Worm (Caenorhabditis elegans) whole organism, late embryonic: ENCODE data around the gene ZC53.1.

Experiments
- C08G9.2 ChIP-seq: sonication (generic microtip); optimal IDR thresholded peaks from 2 replicates; lab custom pipeline; 2016; ENCODE audit warnings: mild to moderate bottlenecking, missing genetic modification characterization, moderate library complexity, missing compliant biosample characterization
- Y22D7AL.16 ChIP-seq: sonication (generic microtip); optimal IDR thresholded peaks from 2 replicates; lab custom pipeline; 2016; ENCODE audit warnings: missing genetic modification characterization, missing compliant biosample characterization
- ahr-1 ChIP-seq: sonication (generic microtip); optimal IDR thresholded peaks from 2 replicates; lab custom pipeline; 2016; ENCODE audit warnings: missing genetic modification characterization, missing compliant biosample characterization
- ceh-18 ChIP-seq: sonication (generic microtip); optimal IDR thresholded peaks from 2 replicates; lab custom pipeline; 2016; ENCODE audit warnings: missing genetic modification characterization, missing compliant biosample characterization
- ceh-19 ChIP-seq: fragments of 200-800 bp; sonication (Bioruptor generic); optimal IDR thresholded peaks from 2 replicates; lab custom pipeline; 2018; ENCODE audit warnings: mild to moderate bottlenecking, missing genetic modification characterization, missing compliant biosample characterization
- ceh-30 ChIP-seq: fragments of 150-350 bp; optimal IDR thresholded peaks from 2 replicates; lab custom pipeline; 2014; ENCODE audit warnings: missing biosample characterization, missing genetic modification characterization
- ceh-31 ChIP-seq: sonication (generic microtip); optimal IDR thresholded peaks from 2 replicates; lab custom pipeline; 2016; ENCODE audit warnings: missing genetic modification characterization, missing compliant biosample characterization
- ceh-48 ChIP-seq: sonication (generic microtip); optimal IDR thresholded peaks from 2 replicates; lab custom pipeline; 2016; ENCODE audit warnings: missing genetic modification characterization, inconsistent platforms, missing compliant biosample characterization
- dmd-4 ChIP-seq: sonication (generic microtip); optimal IDR thresholded peaks from 2 replicates; lab custom pipeline; 2016; ENCODE audit warnings: borderline replicate concordance, missing genetic modification characterization, missing compliant biosample characterization
- dve-1 ChIP-seq: sonication (generic microtip); optimal IDR thresholded peaks from 2 replicates; lab custom pipeline; 2017; ENCODE audit warnings: antibody characterized with exemption, mild to moderate bottlenecking, missing genetic modification characterization, missing compliant biosample characterization
- elt-2 ChIP-seq: sonication (generic microtip); optimal IDR thresholded peaks from 2 replicates; lab custom pipeline; 2016; ENCODE audit warnings: missing genetic modification reagents, missing genetic modification characterization, missing compliant biosample characterization
- ets-4 ChIP-seq: sonication (generic microtip); optimal IDR thresholded peaks from 2 replicates; lab custom pipeline; 2016; ENCODE audit warnings: missing genetic modification characterization, missing compliant biosample characterization
- eyg-1 ChIP-seq: sonication (generic microtip); optimal IDR thresholded peaks from 2 replicates; lab custom pipeline; 2016; ENCODE audit warnings: missing genotype, missing genetic modification characterization, missing compliant biosample characterization
- fax-1 ChIP-seq: sonication (generic microtip); optimal IDR thresholded peaks from 2 replicates; lab custom pipeline; 2016; ENCODE audit warnings: missing genotype, missing genetic modification characterization, missing compliant biosample characterization
- fkh-6 ChIP-seq: sonication (generic microtip); optimal IDR thresholded peaks from 2 replicates; lab custom pipeline; 2016; ENCODE audit warnings: missing genetic modification characterization, missing compliant biosample characterization
- hlh-15 ChIP-seq: sonication (generic microtip); optimal IDR thresholded peaks from 2 replicates; lab custom pipeline; 2016; ENCODE audit warnings: missing genetic modification characterization, missing compliant biosample characterization
- hlh-6 ChIP-seq: sonication (generic microtip); optimal IDR thresholded peaks from 2 replicates; lab custom pipeline; 2016; ENCODE audit warnings: missing genotype, missing genetic modification characterization, missing compliant biosample characterization
- lim-6 ChIP-seq: sonication (generic microtip); optimal IDR thresholded peaks from 2 replicates; lab custom pipeline; 2016; ENCODE audit warnings: missing genetic modification characterization, missing compliant biosample characterization
- nhr-11 ChIP-seq: fragments of 150-350 bp; optimal IDR thresholded peaks from 2 replicates; lab custom pipeline; 2014; ENCODE audit warnings: missing biosample characterization, missing genetic modification characterization
- npax-4 ChIP-seq: sonication (generic microtip); optimal IDR thresholded peaks from 2 replicates; lab custom pipeline; 2016; ENCODE audit warnings: missing genetic modification characterization, missing compliant biosample characterization
- odd-2 ChIP-seq: sonication (generic microtip); optimal IDR thresholded peaks from 2 replicates; lab custom pipeline; 2017; ENCODE audit warnings: antibody characterized with exemption, mild to moderate bottlenecking, missing genetic modification characterization, missing compliant biosample characterization
- pag-3 ChIP-seq: sonication (generic microtip); optimal IDR thresholded peaks from 2 replicates; lab custom pipeline; 2016; ENCODE audit warnings: missing compliant biosample characterization, missing genetic modification characterization, borderline replicate concordance
- pat-9 ChIP-seq: fragments of 200-800 bp; sonication (Bioruptor generic); optimal IDR thresholded peaks from 2 replicates; lab custom pipeline; 2018; ENCODE audit warnings: mild to moderate bottlenecking, missing genetic modification characterization, moderate library complexity, missing compliant biosample characterization
- pax-1 ChIP-seq: fragments of 150-350 bp; optimal IDR thresholded peaks from 2 replicates; lab custom pipeline; 2014; ENCODE audit warnings: missing biosample characterization, missing genetic modification characterization
- pha-4 ChIP-seq: fragments of 150-350 bp; optimal IDR thresholded peaks from 2 replicates; lab custom pipeline; 2018; ENCODE audit warnings: missing biosample characterization, missing genetic modification reagents, missing genetic modification characterization
- pqm-1 ChIP-seq: sonication (generic microtip); optimal IDR thresholded peaks from 2 replicates; lab custom pipeline; 2016; ENCODE audit warnings: missing genetic modification characterization, missing compliant biosample characterization
- pros-1 ChIP-seq: fragments of 150-350 bp; optimal IDR thresholded peaks from 2 replicates; lab custom pipeline; 2014; ENCODE audit warnings: missing biosample characterization, missing genetic modification reagents, missing genetic modification characterization
- rnt-1 ChIP-seq: sonication (generic microtip); optimal IDR thresholded peaks from 2 replicates; lab custom pipeline; 2016; ENCODE audit warnings: missing genetic modification characterization, missing compliant biosample characterization
- sdc-2 ChIP-seq: sonication (generic microtip); optimal IDR thresholded peaks from 2 replicates; lab custom pipeline; 2016; ENCODE audit warnings: missing genotype, missing genetic modification characterization, missing compliant biosample characterization
- syd-9 ChIP-seq: sonication (generic microtip); optimal IDR thresholded peaks from 2 replicates; lab custom pipeline; 2016; ENCODE audit warnings: mild to moderate bottlenecking, missing genetic modification characterization, moderate library complexity, missing compliant biosample characterization
- tbx-2 ChIP-seq: sonication (generic microtip); optimal IDR thresholded peaks from 2 replicates; lab custom pipeline; 2016; ENCODE audit warnings: missing genetic modification characterization, missing compliant biosample characterization
- tbx-7 ChIP-seq: sonication (generic microtip); optimal IDR thresholded peaks from 2 replicates; lab custom pipeline; 2016; ENCODE audit warnings: missing genotype, missing genetic modification characterization, missing compliant biosample characterization
- ttx-3 ChIP-seq: sonication (generic microtip); optimal IDR thresholded peaks from 2 replicates; lab custom pipeline; 2016; ENCODE audit warnings: missing genetic modification reagents, missing genetic modification characterization, missing compliant biosample characterization
- unc-42 ChIP-seq: sonication (generic microtip); optimal IDR thresholded peaks from 2 replicates; lab custom pipeline; 2016; ENCODE audit warnings: missing genotype, missing genetic modification characterization, missing compliant biosample characterization
- zip-5 ChIP-seq: sonication (generic microtip); optimal IDR thresholded peaks from 2 replicates; lab custom pipeline; 2016; ENCODE audit warnings: missing genetic modification characterization, missing compliant biosample characterization

ZC53.1 gene

DNA sequence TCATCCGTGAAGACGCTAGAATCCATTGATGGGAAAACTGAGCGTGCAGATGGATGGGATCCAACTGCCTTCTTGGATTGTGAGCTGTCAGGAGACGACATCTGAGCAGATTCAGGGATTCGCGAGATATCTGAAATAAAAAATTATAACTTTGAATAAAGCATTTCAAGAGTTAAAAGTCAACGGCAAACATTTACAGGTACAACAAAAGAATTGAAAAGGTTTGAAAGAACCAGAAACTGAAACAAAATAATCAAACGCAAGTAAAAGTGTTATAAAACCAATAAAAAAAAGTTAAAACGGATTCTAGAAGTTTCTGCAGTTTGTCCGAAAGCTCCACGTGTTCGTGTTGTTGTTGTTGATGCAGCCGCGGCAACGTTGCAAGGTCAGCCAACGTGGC lies 26.7 kb upstream of the ZC53.1 start, which contains the start of gene Y59E1A.4:
Gene Y59E1A.4, minus strand, starts transcription at position 101 of the 400 bp plus-strand sequence.
- TF ChIP-seq Y22D7AL.16 (no peak), fax-1 (tag; lab: Kevin White, UChicago) (no peak), pat-9 (tag; lab: Kevin White, UChicago) (no peak), rnt-1 (tag; lab: Kevin White, UChicago) (no peak), ceh-31 (no peak), ceh-18 (tag; lab: Kevin White, UChicago) (no peak), fkh-6 (tag; lab: Kevin White, UChicago) (no peak), pha-4 (no peak), ahr-1 (tag; lab: Kevin White, UChicago) (no peak), unc-42 (no peak)
- TF ChIP-seq, all 69 proteins: peak for 0

DNA sequence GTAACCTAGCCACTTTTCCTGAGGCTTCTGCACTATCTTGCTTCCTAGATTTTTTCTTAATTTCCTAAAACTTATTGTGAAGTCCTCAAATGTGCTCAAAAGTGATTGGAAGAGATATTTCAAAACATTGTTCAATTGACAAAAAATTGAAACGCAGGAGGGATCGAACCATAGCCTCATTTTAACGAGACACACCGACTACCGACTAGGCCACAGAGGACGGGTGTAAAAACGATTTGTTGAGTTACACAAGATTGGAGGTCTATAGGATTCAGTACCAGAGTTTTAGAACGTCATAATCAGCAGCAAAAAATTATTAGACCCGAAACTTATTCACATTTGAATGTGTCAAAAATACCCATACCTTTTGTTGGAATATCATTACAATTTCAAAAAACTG lies 26.1 kb upstream of the ZC53.1 start:
- TF ChIP-seq lim-6 (tag; lab: Kevin White, UChicago) (no peak), dve-1 (no peak), pha-4 (no peak), nhr-11 (no peak), ceh-31 (no peak), pax-1 (tag; lab: Kevin White, UChicago) (no peak), hlh-15 (tag; lab: Kevin White, UChicago) (no peak), C08G9.2 (tag; lab: Kevin White, UChicago) (no peak), ceh-48 (tag; lab: Kevin White, UChicago) (no peak), syd-9 (tag; lab: Kevin White, UChicago) (no peak), pag-3 (no peak), ceh-19 (GFP tag; lab: Kevin White, UChicago) (no peak), ttx-3 (tag; lab: Kevin White, UChicago) (no peak), npax-4 (tag; lab: Kevin White, UChicago) (no peak), dmd-4 (tag; lab: Kevin White, UChicago) (no peak), unc-42 (no peak), pqm-1 (tag; lab: Kevin White, UChicago) (no peak), ceh-18 (tag; lab: Kevin White, UChicago) (no peak)

DNA sequence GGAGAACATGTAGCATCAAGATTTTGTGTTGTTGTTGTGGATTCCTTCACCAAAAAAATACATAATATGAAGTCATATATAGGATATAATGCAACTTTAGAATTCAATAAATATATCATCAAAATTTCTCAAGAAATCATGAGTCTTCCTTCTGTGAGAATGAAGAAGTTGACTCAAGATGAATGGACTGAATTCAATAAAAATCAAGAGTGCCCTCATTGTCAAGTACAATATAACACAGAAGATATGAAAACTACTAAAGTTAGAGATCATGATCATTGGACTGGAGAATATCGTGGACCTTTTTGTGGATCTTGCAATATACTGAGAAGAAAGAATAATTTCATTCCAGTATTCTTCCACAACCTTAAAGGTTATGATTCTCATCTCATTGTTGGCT lies 22.3 kb upstream of the ZC53.1 start:
- no peak for TF ChIP-seq odd-2 (tag; lab: Kevin White, UChicago)
- no peak for TF ChIP-seq ceh-48 (tag; lab: Kevin White, UChicago)
- no peak for TF ChIP-seq eyg-1 (tag; lab: Kevin White, UChicago)
- TF ChIP-seq ahr-1 (tag; lab: Kevin White, UChicago) = no peak
- no peak for TF ChIP-seq fax-1 (tag; lab: Kevin White, UChicago)

DNA sequence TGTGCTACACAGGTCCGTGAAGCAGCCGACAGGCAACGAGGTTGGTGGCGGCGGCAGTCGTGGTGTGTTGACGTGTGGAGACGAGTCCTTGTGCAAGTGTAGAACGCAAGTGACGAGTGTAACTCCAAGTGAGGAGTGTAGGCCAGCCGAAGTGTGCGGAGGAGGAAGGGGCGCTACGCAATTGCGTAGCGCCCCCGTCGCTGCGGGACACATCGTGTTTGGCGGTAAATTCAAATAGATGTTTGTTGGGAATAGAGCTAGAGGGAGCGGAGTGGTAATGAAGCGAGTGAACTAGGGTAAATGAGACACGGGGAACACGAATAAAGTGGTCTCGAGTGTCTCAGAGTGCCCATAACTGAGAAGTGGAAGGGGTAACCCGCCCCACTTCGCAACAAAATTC lies 20.4 kb upstream of the ZC53.1 start:
- peak; percentile 9 for TF ChIP-seq sdc-2 (tag; lab: Kevin White, UChicago)

DNA sequence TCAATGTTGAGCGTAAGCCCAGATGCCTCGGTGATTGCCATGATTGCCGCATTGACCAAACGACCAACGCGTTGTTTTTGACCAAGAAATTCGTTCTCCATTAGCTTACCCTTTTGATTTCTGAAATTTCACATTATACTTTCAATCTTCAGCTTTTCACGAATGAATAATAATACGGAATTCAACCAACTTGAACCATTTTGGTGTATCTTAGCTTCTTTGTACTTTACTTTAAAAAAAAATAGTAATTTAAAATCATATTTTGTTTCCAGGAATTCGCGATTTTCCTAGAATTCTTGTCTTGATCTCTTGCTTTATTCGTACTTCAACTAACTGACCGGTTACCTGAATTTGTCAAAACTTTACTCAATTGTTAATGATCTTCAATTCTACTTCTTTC lies 11.0 kb upstream of the ZC53.1 start, which contains the start of gene ZC53.2:
Gene ZC53.2, minus strand, starts transcription at position 101 of the 400 bp plus-strand sequence.
- no peak for TF ChIP-seq Y22D7AL.16
- no peak for TF ChIP-seq unc-42
- TF ChIP-seq tbx-7 (tag; lab: Kevin White, UChicago) = no peak
- no peak for TF ChIP-seq elt-2
- TF ChIP-seq ceh-30 (tag; lab: Kevin White, UChicago) = no peak

DNA sequence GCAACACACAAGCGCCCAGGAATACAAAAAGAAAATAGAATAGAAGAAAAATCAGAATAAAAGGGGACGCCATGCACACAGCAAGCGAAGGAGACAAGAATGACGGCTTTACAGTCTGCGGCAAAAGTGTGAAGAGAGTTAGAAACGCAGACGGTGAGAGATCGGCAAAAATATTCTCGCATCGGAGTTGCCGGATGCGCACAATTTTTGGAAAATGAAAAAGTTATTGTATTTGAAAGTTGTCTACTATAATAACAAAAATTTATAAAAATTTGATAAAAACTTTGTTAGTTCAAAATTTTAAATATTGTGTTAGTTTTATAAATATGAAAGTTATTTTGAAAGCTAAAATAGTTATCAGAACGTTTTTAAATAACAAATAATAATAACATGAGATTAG lies 9.1 kb upstream of the ZC53.1 start, which contains the start of gene ZC53.22:
Gene ZC53.22, minus strand, starts transcription at position 101 of the 400 bp plus-strand sequence.
- no peak for TF ChIP-seq tbx-2 (tag; lab: Kevin White, UChicago)
- TF ChIP-seq syd-9 (tag; lab: Kevin White, UChicago) = no peak
- no peak for TF ChIP-seq fkh-6 (tag; lab: Kevin White, UChicago)
- TF ChIP-seq ttx-3 (tag; lab: Kevin White, UChicago) = no peak
- TF ChIP-seq pros-1 = no peak
- no peak for TF ChIP-seq zip-5 (tag; lab: Kevin White, UChicago)
- TF ChIP-seq elt-2 = no peak
- no peak for TF ChIP-seq eyg-1 (tag; lab: Kevin White, UChicago)
- no peak for TF ChIP-seq C08G9.2 (tag; lab: Kevin White, UChicago)
- TF ChIP-seq hlh-6 (tag; lab: Kevin White, UChicago) = no peak
- TF ChIP-seq ets-4 (tag; lab: Kevin White, UChicago) = no peak
- no peak for TF ChIP-seq Y22D7AL.16
